Fruit fly (Drosophila melanogaster) whole organism, pupa: ENCODE results near the gene Gsc.

Experiments used
- CG13204 ChIP-seq: fragments of 200-800 bp; sonication (Bioruptor generic); optimal IDR thresholded peaks from 2 replicates; lab custom pipeline; 2018; ENCODE audit warnings: missing biosample characterization, mild to moderate bottlenecking, missing genetic modification characterization, moderate library complexity
- CG14655 ChIP-seq: fragments of 200-800 bp; sonication (Bioruptor generic); optimal IDR thresholded peaks from 3 replicates; lab custom pipeline; 2017; ENCODE audit warnings: mild to moderate bottlenecking, missing biosample characterization, missing genetic modification reagents, missing genetic modification characterization
- CG15710 ChIP-seq: fragments of 200-800 bp; sonication (Bioruptor generic); optimal IDR thresholded peaks from 2 replicates; lab custom pipeline; 2018; ENCODE audit warnings: missing biosample characterization, mild to moderate bottlenecking, missing genetic modification characterization, moderate library complexity
- CG32121 ChIP-seq: fragments of 200-800 bp; sonication (Bioruptor generic); IDR thresholded peaks from 2 replicates; pipeline ENCODE4 v1.3.6; 2022; ENCODE audit warnings: missing biosample characterization, missing genetic modification characterization
- CG8159 ChIP-seq: fragments of 200-800 bp; sonication (Bioruptor generic); optimal IDR thresholded peaks from 3 replicates; lab custom pipeline; 2018; ENCODE audit warnings: missing biosample characterization, mild to moderate bottlenecking, missing genetic modification characterization, moderate library complexity
- CG9948 ChIP-seq: fragments of 200-800 bp; sonication (Bioruptor generic); optimal IDR thresholded peaks from 2 replicates; lab custom pipeline; 2018; ENCODE audit warnings: missing biosample characterization, mild to moderate bottlenecking, missing genetic modification characterization, moderate library complexity
- D1 ChIP-seq: fragments of 200-800 bp; sonication (Bioruptor generic); optimal IDR thresholded peaks from 2 replicates; lab custom pipeline; 2018; ENCODE audit warnings: missing biosample characterization, mild to moderate bottlenecking, missing genetic modification characterization, moderate library complexity
- EcR ChIP-seq: fragments of 200-800 bp; sonication (Bioruptor generic); optimal IDR thresholded peaks from 3 replicates; lab custom pipeline; 2019; ENCODE audit warnings: missing biosample characterization, missing genetic modification characterization, mild to moderate bottlenecking, moderate library complexity, missing genetic modification reagents
- Pif1A ChIP-seq: fragments of 200-800 bp; sonication (Bioruptor generic); optimal IDR thresholded peaks from 3 replicates; lab custom pipeline; 2016; ENCODE audit warnings: missing biosample characterization, missing genetic modification characterization
- Pif1B ChIP-seq: fragments of 200-800 bp; sonication (Bioruptor generic); optimal IDR thresholded peaks from 3 replicates; lab custom pipeline; 2016; ENCODE audit warnings: missing biosample characterization, missing genetic modification characterization
- fd96Ca ChIP-seq: fragments of 200-800 bp; sonication (Bioruptor generic); IDR thresholded peaks from 3 replicates; pipeline ENCODE4 v1.3.6; 2022; ENCODE audit warnings: missing biosample characterization, missing genetic modification characterization
- gl ChIP-seq: fragments of 200-800 bp; sonication (Bioruptor generic); optimal IDR thresholded peaks from 2 replicates; lab custom pipeline; 2018; ENCODE audit warnings: missing biosample characterization, mild to moderate bottlenecking, missing genetic modification characterization

DNA sequence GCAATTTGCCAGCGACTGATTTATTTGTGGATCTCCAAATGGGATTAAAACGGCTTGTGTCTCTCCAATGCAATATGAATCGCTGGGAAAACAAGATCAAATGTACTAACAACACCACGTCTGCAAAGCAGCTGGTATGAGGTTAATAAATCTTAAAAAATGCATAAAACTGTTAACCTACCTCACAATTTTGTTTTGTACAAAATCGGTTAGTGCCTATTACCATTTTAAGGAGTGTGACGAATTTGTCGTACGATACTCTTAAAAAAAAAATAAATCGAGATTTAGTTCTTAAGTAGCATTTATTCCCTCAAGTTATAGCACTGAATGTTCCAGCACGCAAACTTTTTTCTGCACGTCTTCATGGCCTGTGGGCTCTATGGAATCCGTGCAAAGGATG, 29.8 kb upstream of the Gsc start, which contains the start of gene lectin-21Ca:
- TF ChIP-seq fd96Ca (GFP tag; lab: Robert Waterston, UW), result no peak
- TF ChIP-seq Pif1B (GFP tag; lab: Kevin White, UChicago), result no peak
- no peak for TF ChIP-seq EcR (GFP tag; lab: Kevin White, UChicago)
- TF ChIP-seq CG9948, result no peak
- no peak for TF ChIP-seq CG14655 (GFP tag; lab: Kevin White, UChicago)
- no peak for TF ChIP-seq gl (tag; lab: Kevin White, UChicago)
- no peak for TF ChIP-seq CG8159 (tag; lab: Kevin White, UChicago)
- no peak for TF ChIP-seq CG15710 (tag; lab: Kevin White, UChicago)
- TF ChIP-seq Pif1A (GFP tag; lab: Kevin White, UChicago), result no peak
- TF ChIP-seq CG32121, result no peak
- no peak for TF ChIP-seq D1 (tag; lab: Kevin White, UChicago)
- TF ChIP-seq CG13204, result no peak
